Fruit fly (Drosophila melanogaster): Measurements from ENCODE around the gene Mnat9.

Gene Mnat9

dm6 chr3R:31588374-31588773, 27.6 kb downstream of the Mnat9 start, which contains the start of gene CG1635 (continued):
- peak; percentile 100 for TF ChIP-seq CG10147 (GFP tag; optimal IDR thresholded peaks at IDR 0.05)
- TF ChIP-seq CG7928 (GFP tag; optimal IDR thresholded peaks at IDR 0.05): peak; percentile 86
- TF ChIP-seq HLH54F (GFP tag; optimal IDR thresholded peaks at IDR 0.05): peak; percentile 98
- no peak; the same call in 1 of the 2 replicates for TF ChIP-seq ato (GFP tag; IDR thresholded peaks at IDR 0.05; ENCODE audit: partially characterized antibody)
- peak; percentile 100 for TF ChIP-seq CG15269 (tag; optimal IDR thresholded peaks at IDR 0.05)
- peak; percentile 100 for TF ChIP-seq CG9932 (GFP tag; IDR thresholded peaks at IDR 0.05)
- peak; percentile 99 for TF ChIP-seq dmrt11E (tag; optimal IDR thresholded peaks at IDR 0.05)
- peak; percentile 95 for TF ChIP-seq ash1 (GFP tag; optimal IDR thresholded peaks at IDR 0.05)
- peak; percentile 91 for TF ChIP-seq pros (GFP tag; optimal IDR thresholded peaks at IDR 0.05)
- TF ChIP-seq CG1233 (GFP tag; optimal IDR thresholded peaks at IDR 0.05): peak; percentile 99
- peak; percentile 70 for TF ChIP-seq sima (GFP tag; optimal IDR thresholded peaks at IDR 0.05)
- peak; percentile 96 for TF ChIP-seq D19B (GFP tag; optimal IDR thresholded peaks at IDR 0.05)
- peak; percentile 63; the same call in 1 of the 2 replicates for TF ChIP-seq Bgb (GFP tag; IDR thresholded peaks at IDR 0.05; ENCODE audit: partially characterized antibody)
- TF ChIP-seq CG10274 (GFP tag; optimal IDR thresholded peaks at IDR 0.05): peak; percentile 94
- TF ChIP-seq btn (GFP tag; optimal IDR thresholded peaks at IDR 0.05): peak; percentile 95
- TF ChIP-seq oc (tag; optimal IDR thresholded peaks at IDR 0.05): peak; percentile 100
- TF ChIP-seq CG31365 (tag; optimal IDR thresholded peaks at IDR 0.05): peak; percentile 94
- peak; percentile 100 for TF ChIP-seq CG2678 (tag; optimal IDR thresholded peaks at IDR 0.05)
- peak; percentile 98 for TF ChIP-seq sd (tag; optimal IDR thresholded peaks at IDR 0.05)
- peak; percentile 98 for TF ChIP-seq Vsx1 (GFP tag; optimal IDR thresholded peaks at IDR 0.05)
- peak; percentile 99 for TF ChIP-seq lmd (GFP tag; IDR thresholded peaks at IDR 0.05)
- peak; percentile 90 for TF ChIP-seq ab (GFP tag; optimal IDR thresholded peaks at IDR 0.05)
- peak; percentile 95 for TF ChIP-seq CG8281 (tag; optimal IDR thresholded peaks at IDR 0.05)
- peak; percentile 95 for TF ChIP-seq aop (GFP tag; IDR thresholded peaks at IDR 0.05)
- TF ChIP-seq chif (GFP tag; optimal IDR thresholded peaks at IDR 0.05): peak; percentile 98
- peak; percentile 97 for TF ChIP-seq Lim3 (GFP tag; IDR thresholded peaks at IDR 0.05)
- TF ChIP-seq Dbx (GFP tag; IDR thresholded peaks at IDR 0.05): peak; percentile 99
- TF ChIP-seq CG10321 (GFP tag; IDR thresholded peaks at IDR 0.05): peak; percentile 90
- TF ChIP-seq CG2202 (tag; optimal IDR thresholded peaks at IDR 0.05): peak; percentile 99
- TF ChIP-seq CG4360 (GFP tag; IDR thresholded peaks at IDR 0.05): peak; percentile 92
- peak; percentile 99 for TF ChIP-seq Fer2 (tag; optimal IDR thresholded peaks at IDR 0.05)
- TF ChIP-seq CG2712 (tag; optimal IDR thresholded peaks at IDR 0.05): peak; percentile 100
- TF ChIP-seq vfl (GFP tag; optimal IDR thresholded peaks at IDR 0.05): peak; percentile 97
- peak; percentile 82 for TF ChIP-seq z (GFP tag; IDR thresholded peaks at IDR 0.05)
- TF ChIP-seq mam (GFP tag; optimal IDR thresholded peaks at IDR 0.05): peak; percentile 97
- TF ChIP-seq dm (GFP tag; optimal IDR thresholded peaks at IDR 0.05): peak; percentile 97
- peak; percentile 95 for TF ChIP-seq CG8359 (GFP tag; optimal IDR thresholded peaks at IDR 0.05; ENCODE audit: borderline replicate concordance)
- TF ChIP-seq gcm (GFP tag; optimal IDR thresholded peaks at IDR 0.05): peak; percentile 100
- peak; percentile 64 for TF ChIP-seq Scr (GFP tag; IDR thresholded peaks at IDR 0.05; ENCODE audit: partially characterized antibody)
- no peak for TF ChIP-seq D (optimal IDR thresholded peaks at IDR 0.05)
- peak; percentile 99 for TF ChIP-seq D (GFP tag; optimal IDR thresholded peaks at IDR 0.05)
- TF ChIP-seq hb (GFP tag; IDR thresholded peaks at IDR 0.05; ENCODE audit: partially characterized antibody): peak; percentile 54; the same call in 1 of the 3 replicates
- TF ChIP-seq D19A (tag; optimal IDR thresholded peaks at IDR 0.05): peak; percentile 98
- peak; percentile 99 for TF ChIP-seq Mad (GFP tag; optimal IDR thresholded peaks at IDR 0.05)
- TF ChIP-seq CG1529 (GFP tag; optimal IDR thresholded peaks at IDR 0.05): peak; percentile 99
- peak; percentile 99 for TF ChIP-seq zen (tag; optimal IDR thresholded peaks at IDR 0.05)
- TF ChIP-seq CG2889 (GFP tag; IDR thresholded peaks at IDR 0.05): peak; percentile 98
- TF ChIP-seq Jarid2 (GFP tag; optimal IDR thresholded peaks at IDR 0.05): peak; percentile 92
- peak; percentile 100 for TF ChIP-seq CG18599 (GFP tag; optimal IDR thresholded peaks at IDR 0.05)
- peak; percentile 100 for TF ChIP-seq CG7271 (tag; optimal IDR thresholded peaks at IDR 0.05)

Data from whole organism, embryonic.